Fruit fly (Drosophila melanogaster): Measurements from ENCODE around the gene ScsbetaG.

- TF ChIP-seq Hnf4 (GFP tag; optimal IDR thresholded peaks at IDR 0.05) (no peak), lola (GFP tag; optimal IDR thresholded peaks at IDR 0.05) (no peak), br (GFP tag; optimal IDR thresholded peaks at IDR 0.05) (no peak), psq (GFP tag; optimal IDR thresholded peaks at IDR 0.05) (no peak), ey (GFP tag; optimal IDR thresholded peaks at IDR 0.05) (no peak), sv (GFP tag; optimal IDR thresholded peaks at IDR 0.05) (no peak), pan (optimal IDR thresholded peaks at IDR 0.05) (no peak), Myc (optimal IDR thresholded peaks at IDR 0.05) (no peak), fru (GFP tag; optimal IDR thresholded peaks at IDR 0.05) (no peak)
These were observed 20.6 kb downstream of the ScsbetaG start for dm6 chr3L:5542772-5543371.

Measured in whole organism, wandering third instar larva.